Worm (Caenorhabditis elegans) whole organism, young adult: ENCODE data around the gene dhs-19.

ENCODE experiments used
- B0035.1 ChIP-seq: sonication (generic microtip); optimal IDR thresholded peaks from 2 replicates; lab custom pipeline; 2016; ENCODE audit warnings: missing genetic modification characterization, mild to moderate bottlenecking, missing compliant biosample characterization, missing genotype, missing genetic modification reagents
- D2030.7 ChIP-seq: fragments of 200-800 bp; sonication (Bioruptor generic); IDR thresholded peaks from 2 replicates; pipeline ENCODE4 v1.3.6; 2022; ENCODE audit warnings: missing genetic modification reagents, missing genetic modification characterization, missing compliant biosample characterization
- F10E7.11 ChIP-seq: sonication (generic microtip); optimal IDR thresholded peaks from 2 replicates; lab custom pipeline; 2017; ENCODE audit warnings: mild to moderate bottlenecking, missing genetic modification characterization, moderate library complexity, missing compliant biosample characterization
- F22D6.2 ChIP-seq: sonication (generic microtip); optimal IDR thresholded peaks from 2 replicates; lab custom pipeline; 2016; ENCODE audit warnings: mild to moderate bottlenecking, missing genetic modification characterization, missing compliant biosample characterization
- F49E8.2 ChIP-seq: sonication (generic microtip); optimal IDR thresholded peaks from 3 replicates; lab custom pipeline; 2017; ENCODE audit warnings: missing genetic modification characterization, mild to moderate bottlenecking, missing compliant biosample characterization, antibody characterized with exemption, moderate library complexity; ENCODE audit not compliant: insufficient read depth
- F55B11.4 ChIP-seq: sonication (generic microtip); optimal IDR thresholded peaks from 2 replicates; lab custom pipeline; 2016; ENCODE audit warnings: missing compliant biosample characterization, missing genetic modification characterization, borderline replicate concordance; ENCODE audit not compliant: insufficient read depth
- K12H6.12 ChIP-seq: fragments of 200-800 bp; sonication (Bioruptor generic); optimal IDR thresholded peaks from 2 replicates; lab custom pipeline; 2018; ENCODE audit warnings: mild to moderate bottlenecking, missing genetic modification characterization, missing compliant biosample characterization
- T07F8.4 ChIP-seq: sonication (generic microtip); optimal IDR thresholded peaks from 2 replicates; lab custom pipeline; 2016; ENCODE audit warnings: mild to moderate bottlenecking, missing genetic modification characterization, moderate library complexity, missing compliant biosample characterization
- Y53F4B.3 ChIP-seq: fragments of 200-800 bp; sonication (Bioruptor generic); IDR thresholded peaks from 2 replicates; pipeline ENCODE4 v1.3.6; 2022; ENCODE audit warnings: missing genetic modification reagents, missing genetic modification characterization, missing compliant biosample characterization
- ama-1 ChIP-seq, 3 experiments: fragments of 150-350 bp in 1 of 3; sonication (generic microtip) in 2 of 3; optimal IDR thresholded peaks; 2 replicates each; lab custom pipeline; 2014 to 2018; ENCODE audit warnings: missing biosample characterization in 2 of 3, missing genetic modification characterization in 2 of 3, missing genetic modification reagents in 2 of 3
- aptf-2 ChIP-seq: fragments of 200-800 bp; sonication (Bioruptor generic); conservative IDR thresholded peaks from 2 replicates; pipeline ENCODE4 v1.3.6; 2022; ENCODE audit warnings: missing genetic modification reagents, missing genetic modification characterization, missing compliant biosample characterization
- aptf-3 ChIP-seq: fragments of 200-800 bp; sonication (Bioruptor generic); IDR thresholded peaks from 2 replicates; pipeline ENCODE4 v1.3.6; 2022; ENCODE audit warnings: missing genetic modification characterization, missing compliant biosample characterization
- attf-3 ChIP-seq: fragments of 200-800 bp; sonication (Bioruptor generic); conservative IDR thresholded peaks from 2 replicates; pipeline ENCODE4 v1.3.6; 2022; ENCODE audit warnings: missing genetic modification reagents, missing genetic modification characterization, missing compliant biosample characterization
- attf-5 ChIP-seq: fragments of 200-800 bp; sonication (Bioruptor generic); optimal IDR thresholded peaks from 2 replicates; lab custom pipeline; 2018; ENCODE audit warnings: mild to moderate bottlenecking, missing genetic modification characterization, missing compliant biosample characterization
- bed-1 ChIP-seq: fragments of 200-800 bp; sonication (Bioruptor generic); IDR thresholded peaks from 2 replicates; pipeline ENCODE4 v1.3.6; 2022; ENCODE audit warnings: missing genetic modification reagents, missing genetic modification characterization, missing compliant biosample characterization
- ccch-3 ChIP-seq: fragments of 200-800 bp; sonication (Bioruptor generic); optimal IDR thresholded peaks from 2 replicates; lab custom pipeline; 2018; ENCODE audit warnings: mild to moderate bottlenecking, missing genetic modification characterization, missing compliant biosample characterization
- cebp-1 ChIP-seq, 2 experiments: fragments of 200-800 bp in 1 of 2; sonication (Bioruptor generic) in 1 of 2; sonication (generic microtip) in 1 of 2; IDR thresholded peaks in 1 of 2; optimal IDR thresholded peaks in 1 of 2; 2 replicates each; pipeline versions ENCODE4 v1.3.6 to Lab custom; 2017 to 2022; ENCODE audit warnings: missing compliant biosample characterization in 2 of 2, missing genetic modification characterization in 2 of 2, mild to moderate bottlenecking in 1 of 2, missing genetic modification reagents in 1 of 2, moderate library complexity in 1 of 2
- ceh-100 ChIP-seq: fragments of 200-800 bp; sonication (Bioruptor generic); IDR thresholded peaks from 2 replicates; pipeline ENCODE4 v1.3.6; 2022; ENCODE audit warnings: missing genetic modification reagents, missing genetic modification characterization, missing compliant biosample characterization
- ceh-27 ChIP-seq: fragments of 200-800 bp; sonication (Bioruptor generic); optimal IDR thresholded peaks from 2 replicates; lab custom pipeline; 2018; ENCODE audit warnings: mild to moderate bottlenecking, missing genetic modification characterization, moderate library complexity, missing compliant biosample characterization
- ceh-58 ChIP-seq: fragments of 200-800 bp; sonication (Bioruptor generic); IDR thresholded peaks from 2 replicates; pipeline ENCODE4 v1.3.6; 2022; ENCODE audit warnings: missing genetic modification characterization, missing compliant biosample characterization
- ceh-79 ChIP-seq: sonication (generic microtip); optimal IDR thresholded peaks from 2 replicates; lab custom pipeline; 2017; ENCODE audit warnings: mild to moderate bottlenecking, missing genetic modification characterization, missing compliant biosample characterization
- dox-1 ChIP-seq: fragments of 200-800 bp; sonication (Bioruptor generic); IDR thresholded peaks from 2 replicates; pipeline ENCODE4 v1.3.6; 2022; ENCODE audit warnings: missing genetic modification reagents, missing genetic modification characterization, missing compliant biosample characterization
- dpff-1 ChIP-seq: sonication (generic microtip); optimal IDR thresholded peaks from 2 replicates; lab custom pipeline; 2017; ENCODE audit warnings: mild to moderate bottlenecking, missing genetic modification characterization, missing compliant biosample characterization
- fkh-3 ChIP-seq: sonication (generic microtip); optimal IDR thresholded peaks from 2 replicates; lab custom pipeline; 2016; ENCODE audit warnings: mild to moderate bottlenecking, missing genetic modification characterization, missing compliant biosample characterization
- him-1 ChIP-seq: sonication (generic microtip); optimal IDR thresholded peaks from 2 replicates; lab custom pipeline; 2016; ENCODE audit warnings: missing genotype, missing genetic modification reagents, missing genetic modification characterization, missing compliant biosample characterization
- hlh-12 ChIP-seq: sonication (generic microtip); optimal IDR thresholded peaks from 2 replicates; lab custom pipeline; 2016; ENCODE audit warnings: missing genetic modification characterization, missing compliant biosample characterization
- hlh-26 ChIP-seq: fragments of 200-800 bp; sonication (Bioruptor generic); conservative IDR thresholded peaks from 2 replicates; pipeline ENCODE4 v1.3.6; 2022; ENCODE audit warnings: missing genetic modification reagents, missing genetic modification characterization, missing compliant biosample characterization
- lag-1 ChIP-seq: fragments of 200-800 bp; sonication (Bioruptor generic); IDR thresholded peaks from 2 replicates; pipeline ENCODE4 v1.3.6; 2022; ENCODE audit warnings: missing genetic modification reagents, missing genetic modification characterization, missing compliant biosample characterization
- lin-35 ChIP-seq, 3 experiments: fragments of 150-350 bp in 2 of 3; sonication (generic microtip) in 1 of 3; optimal IDR thresholded peaks; 2 replicates each; lab custom pipeline; 2014 to 2018; ENCODE audit warnings: missing biosample characterization in 3 of 3, missing genetic modification characterization in 3 of 3, missing genetic modification reagents in 3 of 3
- lin-54 ChIP-seq: fragments of 200-800 bp; sonication (Bioruptor generic); optimal IDR thresholded peaks from 2 replicates; lab custom pipeline; 2018; ENCODE audit warnings: mild to moderate bottlenecking, missing genetic modification characterization, missing compliant biosample characterization
- madf-3 ChIP-seq: fragments of 200-800 bp; sonication (Bioruptor generic); IDR thresholded peaks from 2 replicates; pipeline ENCODE4 v1.3.6; 2022; ENCODE audit warnings: missing genetic modification reagents, missing genetic modification characterization, missing compliant biosample characterization
- madf-8 ChIP-seq: fragments of 200-800 bp; sonication (Bioruptor generic); conservative IDR thresholded peaks from 2 replicates; pipeline ENCODE4 v1.3.6; 2022; ENCODE audit warnings: missing genetic modification reagents, missing genetic modification characterization, missing compliant biosample characterization
- nfya-2 ChIP-seq: fragments of 200-800 bp; sonication (Bioruptor generic); IDR thresholded peaks from 2 replicates; pipeline ENCODE4 v1.3.6; 2022; ENCODE audit warnings: missing genetic modification reagents, missing genetic modification characterization, missing compliant biosample characterization
- nhr-120 ChIP-seq: fragments of 200-800 bp; sonication (Bioruptor generic); IDR thresholded peaks from 2 replicates; pipeline ENCODE4 v1.3.6; 2022; ENCODE audit warnings: missing genetic modification characterization, missing compliant biosample characterization
- nhr-27 ChIP-seq: fragments of 200-800 bp; sonication (Bioruptor generic); optimal IDR thresholded peaks from 2 replicates; lab custom pipeline; 2018; ENCODE audit warnings: mild to moderate bottlenecking, missing genetic modification characterization, moderate library complexity, missing compliant biosample characterization
- rcor-1 ChIP-seq: fragments of 200-800 bp; sonication (Bioruptor generic); IDR thresholded peaks from 2 replicates; pipeline ENCODE4 v1.3.6; 2022; ENCODE audit warnings: missing genetic modification reagents, missing genetic modification characterization, missing compliant biosample characterization
- repo-1 ChIP-seq: sonication (generic microtip); optimal IDR thresholded peaks from 2 replicates; lab custom pipeline; 2017; ENCODE audit warnings: mild to moderate bottlenecking, missing genetic modification characterization, missing compliant biosample characterization
- rpc-1 ChIP-seq, 2 experiments: fragments of 150-350 bp in 1 of 2; sonication (generic microtip) in 1 of 2; optimal IDR thresholded peaks; 2 replicates each; lab custom pipeline; 2014 to 2018; ENCODE audit warnings: missing biosample characterization in 1 of 2, missing genetic modification characterization in 1 of 2, missing genetic modification reagents in 1 of 2, missing genotype in 1 of 2
- sdz-38 ChIP-seq: sonication (generic microtip); optimal IDR thresholded peaks from 2 replicates; lab custom pipeline; 2016; ENCODE audit warnings: missing genotype, missing genetic modification characterization, missing compliant biosample characterization
- sea-2 ChIP-seq: fragments of 200-800 bp; sonication (Bioruptor generic); IDR thresholded peaks from 2 replicates; pipeline ENCODE4 v1.3.6; 2022; ENCODE audit warnings: missing genetic modification characterization, missing compliant biosample characterization
- zim-3 ChIP-seq: sonication (generic microtip); optimal IDR thresholded peaks from 2 replicates; lab custom pipeline; 2017; ENCODE audit warnings: mild to moderate bottlenecking, missing genetic modification characterization, moderate library complexity, missing compliant biosample characterization
- ztf-22 ChIP-seq: fragments of 200-800 bp; sonication (Bioruptor generic); optimal IDR thresholded peaks from 2 replicates; lab custom pipeline; 2018; ENCODE audit warnings: mild to moderate bottlenecking, missing genetic modification characterization, moderate library complexity, missing compliant biosample characterization
- ztf-25 ChIP-seq: fragments of 200-800 bp; sonication (Bioruptor generic); IDR thresholded peaks from 2 replicates; pipeline ENCODE4 v1.3.6; 2022; ENCODE audit warnings: missing genetic modification reagents, missing genetic modification characterization, missing compliant biosample characterization
- ztf-26 ChIP-seq: sonication (generic microtip); optimal IDR thresholded peaks from 2 replicates; lab custom pipeline; 2017; ENCODE audit warnings: missing genetic modification characterization, missing compliant biosample characterization
- ztf-28 ChIP-seq: fragments of 200-800 bp; sonication (Bioruptor generic); IDR thresholded peaks from 2 replicates; pipeline ENCODE4 v1.3.6; 2022; ENCODE audit warnings: missing genetic modification reagents, missing genetic modification characterization, missing compliant biosample characterization

The dhs-19 gene

DNA sequence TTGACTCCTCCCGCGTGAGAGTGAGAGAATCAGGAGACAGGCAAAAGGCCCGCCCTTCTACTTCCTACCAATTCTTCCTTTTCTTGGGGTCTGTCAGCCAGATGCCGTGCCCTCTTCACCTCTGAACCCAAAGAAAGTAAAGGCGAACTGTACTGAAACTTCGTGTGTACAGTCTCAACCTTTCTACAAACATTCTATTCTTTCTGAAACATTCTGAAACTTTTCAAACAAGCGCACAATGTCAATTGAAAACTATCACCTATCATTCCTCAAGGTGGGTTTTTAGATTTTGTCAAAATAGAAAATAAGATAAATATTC, 42.2 kb upstream of the dhs-19 start (continued):
- no peak for TF ChIP-seq sea-2
- peak; percentile 52 for TF ChIP-seq ama-1 (optimal IDR thresholded peaks at IDR 0.05; lab: Kevin White, UChicago)
- no peak for TF ChIP-seq ama-1 (GFP tag; optimal IDR thresholded peaks at IDR 0.05; lab: Kevin White, UChicago)
- TF ChIP-seq D2030.7 (GFP tag; lab: Robert Waterston, UW): no peak
- no peak for TF ChIP-seq ztf-22 (GFP tag; lab: Kevin White, UChicago)
- TF ChIP-seq ceh-100 (GFP tag; lab: Robert Waterston, UW): no peak
- TF ChIP-seq attf-5 (GFP tag; lab: Kevin White, UChicago): peak; percentile 23
- TF ChIP-seq K12H6.12 (tag; lab: Kevin White, UChicago): no peak
- no peak for TF ChIP-seq cebp-1 (GFP tag; IDR thresholded peaks at IDR 0.05; lab: Robert Waterston, UW)
- TF ChIP-seq cebp-1 (tag; optimal IDR thresholded peaks at IDR 0.05; lab: Kevin White, UChicago): peak; percentile 22

ce11 chrV:11531831-11532534, 41.7 kb upstream of the dhs-19 start:
- no peak for TF ChIP-seq rcor-1 (GFP tag; lab: Robert Waterston, UW)
- peak; percentile 76 for TF ChIP-seq K12H6.12 (tag; lab: Kevin White, UChicago)
- TF ChIP-seq lin-35 (GFP tag; optimal IDR thresholded peaks at IDR 0.05; lab: Kevin White, UChicago): peak in 1 of 3 experiments; percentile 1
- TF ChIP-seq aptf-2 (GFP tag; lab: Robert Waterston, UW): no peak
- no peak for TF ChIP-seq cebp-1 (GFP tag; IDR thresholded peaks at IDR 0.05; lab: Robert Waterston, UW)
- TF ChIP-seq cebp-1 (tag; optimal IDR thresholded peaks at IDR 0.05; lab: Kevin White, UChicago): peak; percentile 77
- no peak for TF ChIP-seq nfya-2
- TF ChIP-seq ceh-100 (GFP tag; lab: Robert Waterston, UW): no peak
- no peak for TF ChIP-seq rpc-1 (optimal IDR thresholded peaks at IDR 0.05; lab: Kevin White, UChicago)
- no peak for TF ChIP-seq rpc-1 (tag; optimal IDR thresholded peaks at IDR 0.05; lab: Kevin White, UChicago)
- TF ChIP-seq bed-1 (GFP tag; lab: Robert Waterston, UW): no peak
- TF ChIP-seq dpff-1 (tag; lab: Kevin White, UChicago): no peak
- TF ChIP-seq madf-8 (GFP tag; lab: Robert Waterston, UW): no peak
- peak; percentile 85 for TF ChIP-seq F22D6.2 (tag; lab: Kevin White, UChicago)
- no peak for TF ChIP-seq him-1 (tag; lab: Kevin White, UChicago)
- TF ChIP-seq ztf-26 (tag; lab: Kevin White, UChicago): peak; percentile 70
- TF ChIP-seq nhr-27 (tag; lab: Kevin White, UChicago): no peak
- 0 out of 2 replicates have a peak, but pooled peaks have one; percentile 23 for TF ChIP-seq madf-3
- TF ChIP-seq ceh-79 (tag; lab: Kevin White, UChicago): no peak
- TF ChIP-seq ztf-22 (GFP tag; lab: Kevin White, UChicago): no peak
- no peak for TF ChIP-seq attf-3 (GFP tag; lab: Robert Waterston, UW)
- TF ChIP-seq ceh-58 (GFP tag; lab: Robert Waterston, UW): no peak
- TF ChIP-seq repo-1 (tag; lab: Kevin White, UChicago): peak; percentile 59
- peak; percentile 16 for TF ChIP-seq zim-3 (tag; lab: Kevin White, UChicago)
- no peak for TF ChIP-seq B0035.1 (tag; lab: Kevin White, UChicago)
- TF ChIP-seq F49E8.2 (tag; lab: Kevin White, UChicago): no peak
- no peak for TF ChIP-seq T07F8.4
- TF ChIP-seq ztf-28 (GFP tag; lab: Robert Waterston, UW): no peak
- TF ChIP-seq Y53F4B.3 (GFP tag; lab: Robert Waterston, UW): no peak
- TF ChIP-seq ceh-27: peak; percentile 32
- TF ChIP-seq fkh-3: no peak
- no peak for TF ChIP-seq nhr-120
- no peak for TF ChIP-seq F55B11.4 (tag; lab: Kevin White, UChicago)
- TF ChIP-seq lin-54: peak; percentile 8
- TF ChIP-seq sdz-38 (tag; lab: Kevin White, UChicago): no peak
- no peak for TF ChIP-seq lag-1
- no peak for TF ChIP-seq F10E7.11
- no peak for TF ChIP-seq ztf-25 (GFP tag; lab: Robert Waterston, UW)
- TF ChIP-seq aptf-3 (GFP tag; lab: Robert Waterston, UW): no peak
- no peak for TF ChIP-seq hlh-12 (tag; lab: Kevin White, UChicago)
- TF ChIP-seq ccch-3 (GFP tag; lab: Kevin White, UChicago): no peak
- no peak for TF ChIP-seq hlh-26
- TF ChIP-seq dox-1 (GFP tag; lab: Robert Waterston, UW): peak; percentile 52; the same call in 1 of the 2 replicates
